Fruit fly (Drosophila melanogaster): ENCODE data around the gene noc.

noc gene

DNA sequence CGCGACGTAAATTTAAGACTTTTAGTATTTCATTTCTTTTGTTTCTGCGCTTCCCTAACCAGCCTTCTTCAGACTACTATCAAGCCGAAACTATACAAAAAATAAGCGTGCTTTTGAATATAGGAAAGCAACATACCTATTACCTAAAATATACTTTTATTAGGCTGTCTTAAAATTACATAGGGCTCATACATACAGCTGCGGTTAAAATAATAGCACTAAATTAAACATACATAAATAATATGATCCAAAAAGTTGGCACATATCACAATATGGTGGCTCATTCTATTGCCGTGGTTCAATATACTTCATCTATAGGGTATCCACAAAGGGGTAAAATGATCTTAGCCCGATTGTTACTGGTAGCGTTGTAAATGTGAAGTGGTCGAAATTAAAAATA, 9.7 kb downstream of the noc start (continued):
- TF ChIP-seq corto (GFP tag; optimal IDR thresholded peaks at IDR 0.05), result no peak
- TF ChIP-seq CG12236 (GFP tag; optimal IDR thresholded peaks at IDR 0.05), result peak; percentile 59
- TF ChIP-seq crp (GFP tag; optimal IDR thresholded peaks at IDR 0.05), result no peak
- TF ChIP-seq eve (GFP tag; optimal IDR thresholded peaks at IDR 0.05), result no peak
- no peak for TF ChIP-seq Poxn (GFP tag; IDR thresholded peaks at IDR 0.05)
- no peak for TF ChIP-seq Fer2 (tag; optimal IDR thresholded peaks at IDR 0.05)
- peak; percentile 33 for TF ChIP-seq CG10274 (GFP tag; optimal IDR thresholded peaks at IDR 0.05)
- no peak for TF ChIP-seq CG34224 (GFP tag; IDR thresholded peaks at IDR 0.05; ENCODE audit: partially characterized antibody)
- no peak for TF ChIP-seq CG7963 (GFP tag; IDR thresholded peaks at IDR 0.05; ENCODE audit: partially characterized antibody)
- TF ChIP-seq fd64A (GFP tag; optimal IDR thresholded peaks at IDR 0.05), result peak; percentile 24
- TF ChIP-seq Pdp1 (GFP tag; optimal IDR thresholded peaks at IDR 0.05), result peak in 1 of 2 experiments; percentile 3
- TF ChIP-seq Six4 (GFP tag; optimal IDR thresholded peaks at IDR 0.05), result peak; percentile 28
- no peak for TF ChIP-seq Hr39 (optimal IDR thresholded peaks at IDR 0.05)
- TF ChIP-seq CHES-1-like (GFP tag; optimal IDR thresholded peaks at IDR 0.05), result peak; percentile 31
- no peak for TF ChIP-seq Camta (GFP tag; optimal IDR thresholded peaks at IDR 0.05)
- peak; percentile 73 for TF ChIP-seq CG7357 (GFP tag; IDR thresholded peaks at IDR 0.05)
- peak; percentile 33; the same call in 1 of the 2 replicates for TF ChIP-seq onecut (GFP tag; IDR thresholded peaks at IDR 0.05)
- peak; percentile 22 for TF ChIP-seq Atf3 (GFP tag; optimal IDR thresholded peaks at IDR 0.05)
- no peak for TF ChIP-seq kni (GFP tag; optimal IDR thresholded peaks at IDR 0.05)
- no peak; the same call in 1 of the 2 replicates for TF ChIP-seq CG31224 (GFP tag; IDR thresholded peaks at IDR 0.05)
- TF ChIP-seq Dip3 (GFP tag; optimal IDR thresholded peaks at IDR 0.05), result no peak
- TF ChIP-seq Hmr (GFP tag; optimal IDR thresholded peaks at IDR 0.05), result peak; percentile 29
- TF ChIP-seq da (GFP tag; optimal IDR thresholded peaks at IDR 0.05), result no peak
- TF ChIP-seq gem (tag; optimal IDR thresholded peaks at IDR 0.05), result peak; percentile 86
- TF ChIP-seq CG13894 (tag; optimal IDR thresholded peaks at IDR 0.05), result no peak
- TF ChIP-seq BEAF-32 (GFP tag; optimal IDR thresholded peaks at IDR 0.05), result no peak
- no peak for TF ChIP-seq hbn (GFP tag; IDR thresholded peaks at IDR 0.05; ENCODE audit: partially characterized antibody)
- peak; percentile 65 for TF ChIP-seq CG13424 (tag; optimal IDR thresholded peaks at IDR 0.05)
- peak; percentile 64 for TF ChIP-seq E2f1 (GFP tag; IDR thresholded peaks at IDR 0.05)
- TF ChIP-seq lov (optimal IDR thresholded peaks at IDR 0.05), result no peak
- TF ChIP-seq lov (GFP tag; IDR thresholded peaks at IDR 0.05), result peak; percentile 77; the same call in 1 of the 3 replicates
- TF ChIP-seq ara (GFP tag; IDR thresholded peaks at IDR 0.05), result peak; percentile 86
- 0 out of 2 replicates have a peak, but pooled peaks have one; percentile 21 for TF ChIP-seq ssp (GFP tag; IDR thresholded peaks at IDR 0.05)
- TF ChIP-seq Dref (GFP tag; IDR thresholded peaks at IDR 0.05), result no peak
- peak; percentile 16 for TF ChIP-seq CG18011 (GFP tag; optimal IDR thresholded peaks at IDR 0.05)
- peak; percentile 40 for TF ChIP-seq CG1529 (GFP tag; optimal IDR thresholded peaks at IDR 0.05)
- peak; percentile 59 for TF ChIP-seq lmd (GFP tag; IDR thresholded peaks at IDR 0.05)
- TF ChIP-seq CG12219 (GFP tag; optimal IDR thresholded peaks at IDR 0.05), result peak; percentile 69
- TF ChIP-seq Tbp (GFP tag; optimal IDR thresholded peaks at IDR 0.05), result no peak
- TF ChIP-seq Deaf1 (tag; optimal IDR thresholded peaks at IDR 0.05), result peak; percentile 23
- TF ChIP-seq odd (GFP tag; optimal IDR thresholded peaks at IDR 0.05), result peak; percentile 52
- TF ChIP-seq tap (tag; optimal IDR thresholded peaks at IDR 0.05), result peak; percentile 52
- no peak for TF ChIP-seq psq (GFP tag; optimal IDR thresholded peaks at IDR 0.05)
- peak; percentile 48 for TF ChIP-seq CG13775 (GFP tag; optimal IDR thresholded peaks at IDR 0.05)
- TF ChIP-seq Gug (GFP tag; IDR thresholded peaks at IDR 0.05), result peak; percentile 56; the same call in 3 of the 4 replicates
- TF ChIP-seq CG4328 (GFP tag; optimal IDR thresholded peaks at IDR 0.05), result no peak
- no peak for TF ChIP-seq Side (GFP tag; optimal IDR thresholded peaks at IDR 0.05)
- TF ChIP-seq fd96Cb (tag; optimal IDR thresholded peaks at IDR 0.05), result peak; percentile 70
- TF ChIP-seq ranshi (GFP tag; IDR thresholded peaks at IDR 0.05), result peak; percentile 69
- peak; percentile 81 for TF ChIP-seq gsb-n (tag; optimal IDR thresholded peaks at IDR 0.05)
- TF ChIP-seq twi (tag; optimal IDR thresholded peaks at IDR 0.05), result peak; percentile 18

Data from whole organism, embryonic.